Fruit fly (Drosophila melanogaster): ENCODE data around the gene Ir7d.

Ir7d gene

dm6 chrX:7854144-7854543, 24.5 kb downstream of the Ir7d start, which contains the start of gene CG10920:
Gene CG10920, minus strand, starts transcription at chrX:7854244.
- TF ChIP-seq CG7368 (GFP tag; optimal IDR thresholded peaks at IDR 0.05) (no peak), CG3919 (GFP tag; optimal IDR thresholded peaks at IDR 0.05) (no peak), CG8632 (GFP tag; optimal IDR thresholded peaks at IDR 0.05) (no peak), achi (GFP tag; optimal IDR thresholded peaks at IDR 0.05) (no peak), CG15336 (GFP tag; IDR thresholded peaks at IDR 0.05) (no peak), Eip93F (GFP tag; optimal IDR thresholded peaks at IDR 0.05) (no peak), ss (GFP tag; optimal IDR thresholded peaks at IDR 0.05) (no peak), CG6792 (GFP tag; optimal IDR thresholded peaks at IDR 0.05) (no peak), fd85E (GFP tag; optimal IDR thresholded peaks at IDR 0.05) (no peak), Blimp-1 (GFP tag; optimal IDR thresholded peaks at IDR 0.05) (no peak), salr (GFP tag; optimal IDR thresholded peaks at IDR 0.05) (no peak)
